Fruit fly (Drosophila melanogaster) whole organism, embryonic: Measurements from ENCODE around the gene Mnn1.

ENCODE experiments used
- B-H1 ChIP-seq: fragments of 200-800 bp; sonication (Bioruptor generic); IDR thresholded peaks from 3 replicates; pipeline ENCODE4 v1.3.6; 2022; ENCODE audit warnings: missing biosample characterization, missing genetic modification characterization
- BEAF-32 ChIP-seq: fragments of 200-800 bp; sonication (Bioruptor generic); optimal IDR thresholded peaks from 3 replicates; lab custom pipeline; 2017; ENCODE audit warnings: missing biosample characterization, missing genetic modification characterization, mild to moderate bottlenecking, moderate library complexity, missing genetic modification reagents
- CG10209 ChIP-seq: fragments of 200-800 bp; sonication (Bioruptor generic); optimal IDR thresholded peaks from 3 replicates; lab custom pipeline; 2017; ENCODE audit warnings: missing biosample characterization, mild to moderate bottlenecking, missing genetic modification characterization, missing genetic modification reagents
- CG10959 ChIP-seq: fragments of 200-800 bp; sonication (Bioruptor generic); IDR thresholded peaks from 2 replicates; pipeline ENCODE4 v1.3.6; 2022; ENCODE audit warnings: missing biosample characterization, missing genetic modification characterization
- CG11085 ChIP-seq: fragments of 200-800 bp; sonication (Bioruptor generic); IDR thresholded peaks from 2 replicates; pipeline ENCODE4 v1.3.6; 2022; ENCODE audit warnings: missing biosample characterization, missing genetic modification characterization
- CG12219 ChIP-seq: fragments of 200-800 bp; sonication (Bioruptor generic); optimal IDR thresholded peaks from 3 replicates; lab custom pipeline; 2018; ENCODE audit warnings: missing biosample characterization, mild to moderate bottlenecking, missing genetic modification characterization
- CG13424 ChIP-seq: fragments of 200-800 bp; sonication (Bioruptor generic); optimal IDR thresholded peaks from 2 replicates; lab custom pipeline; 2019; ENCODE audit warnings: missing biosample characterization, mild to moderate bottlenecking, missing genetic modification characterization, moderate library complexity
- CG13624 ChIP-seq: fragments of 200-800 bp; sonication (Bioruptor generic); optimal IDR thresholded peaks from 2 replicates; lab custom pipeline; 2016; ENCODE audit warnings: missing biosample characterization, missing genetic modification characterization
- CG14710 ChIP-seq: fragments of 200-800 bp; sonication (Bioruptor generic); optimal IDR thresholded peaks from 3 replicates; lab custom pipeline; 2019; ENCODE audit warnings: missing biosample characterization, mild to moderate bottlenecking, missing genetic modification characterization, moderate library complexity
- CG16813 ChIP-seq: fragments of 200-800 bp; sonication (Bioruptor generic); IDR thresholded peaks from 3 replicates; pipeline ENCODE4 v1.3.6; 2022; ENCODE audit warnings: missing biosample characterization, missing genetic modification characterization; ENCODE audit not compliant: partially characterized antibody
- CG17912 ChIP-seq: fragments of 200-800 bp; sonication (Bioruptor generic); optimal IDR thresholded peaks from 2 replicates; lab custom pipeline; 2018; ENCODE audit warnings: missing biosample characterization, mild to moderate bottlenecking, missing genetic modification characterization
- CG2116 ChIP-seq: fragments of 200-800 bp; sonication (Bioruptor generic); optimal IDR thresholded peaks from 3 replicates; lab custom pipeline; 2018; ENCODE audit warnings: missing biosample characterization, mild to moderate bottlenecking, missing genetic modification characterization
- CG2120 ChIP-seq: fragments of 200-800 bp; sonication (Bioruptor generic); optimal IDR thresholded peaks from 3 replicates; lab custom pipeline; 2016; ENCODE audit warnings: missing biosample characterization, missing genetic modification characterization
- CG2202 ChIP-seq: fragments of 200-800 bp; sonication (Bioruptor generic); optimal IDR thresholded peaks from 2 replicates; lab custom pipeline; 2018; ENCODE audit warnings: missing biosample characterization, mild to moderate bottlenecking, missing genetic modification characterization
- CG31441 ChIP-seq: fragments of 200-800 bp; sonication (Bioruptor generic); IDR thresholded peaks from 2 replicates; pipeline ENCODE4 v1.3.6; 2022; ENCODE audit warnings: missing biosample characterization, missing genetic modification characterization
- CG33557 ChIP-seq: fragments of 200-800 bp; sonication (Bioruptor generic); optimal IDR thresholded peaks from 2 replicates; lab custom pipeline; 2019; ENCODE audit warnings: missing biosample characterization, mild to moderate bottlenecking, missing genetic modification characterization, moderate library complexity
- CG4820 ChIP-seq: fragments of 200-800 bp; sonication (Bioruptor generic); optimal IDR thresholded peaks from 3 replicates; lab custom pipeline; 2016; ENCODE audit warnings: missing biosample characterization, missing genetic modification characterization
- CG6765 ChIP-seq: fragments of 200-800 bp; sonication (Bioruptor generic); optimal IDR thresholded peaks from 3 replicates; lab custom pipeline; 2017; ENCODE audit warnings: missing biosample characterization, mild to moderate bottlenecking, missing genetic modification characterization
- CG7786 ChIP-seq: fragments of 200-800 bp; sonication (Bioruptor generic); optimal IDR thresholded peaks from 2 replicates; lab custom pipeline; 2016; ENCODE audit warnings: missing biosample characterization, missing genetic modification characterization
- CG7839 ChIP-seq: fragments of 200-800 bp; sonication (Bioruptor generic); optimal IDR thresholded peaks from 3 replicates; lab custom pipeline; 2018; ENCODE audit warnings: missing biosample characterization, mild to moderate bottlenecking, missing genetic modification characterization, moderate library complexity
- CG9437 ChIP-seq: fragments of 200-800 bp; sonication (Bioruptor generic); optimal IDR thresholded peaks from 2 replicates; lab custom pipeline; 2018; ENCODE audit warnings: missing biosample characterization, mild to moderate bottlenecking, missing genetic modification characterization
- CG9797 ChIP-seq: fragments of 200-800 bp; sonication (Bioruptor generic); optimal IDR thresholded peaks from 3 replicates; lab custom pipeline; 2018; ENCODE audit warnings: missing biosample characterization, mild to moderate bottlenecking, missing genetic modification characterization
- CG9817 ChIP-seq: fragments of 200-800 bp; sonication (Bioruptor generic); optimal IDR thresholded peaks from 2 replicates; lab custom pipeline; 2018; ENCODE audit warnings: missing biosample characterization, mild to moderate bottlenecking, missing genetic modification characterization, moderate library complexity
- CG9932 ChIP-seq: fragments of 200-800 bp; sonication (Bioruptor generic); IDR thresholded peaks from 2 replicates; pipeline ENCODE4 v1.3.6; 2022; ENCODE audit warnings: missing biosample characterization, missing genetic modification characterization
- CrebB ChIP-seq: fragments of 200-800 bp; sonication (Bioruptor generic); optimal IDR thresholded peaks from 3 replicates; lab custom pipeline; 2018; ENCODE audit warnings: missing biosample characterization, mild to moderate bottlenecking, missing genetic modification characterization
- D19A ChIP-seq: fragments of 200-800 bp; optimal IDR thresholded peaks from 3 replicates; lab custom pipeline; 2019; ENCODE audit warnings: missing biosample characterization, mild to moderate bottlenecking, missing genetic modification characterization, moderate library complexity
- Deaf1 ChIP-seq: fragments of 200-800 bp; optimal IDR thresholded peaks from 3 replicates; lab custom pipeline; 2019; ENCODE audit warnings: missing biosample characterization, mild to moderate bottlenecking, missing genetic modification characterization, moderate library complexity
- Ets65A ChIP-seq: fragments of 200-800 bp; sonication (Bioruptor generic); peaks from one replicate; lab custom pipeline; 2016; ENCODE audit warnings: missing biosample characterization, missing genetic modification characterization
- HHEX ChIP-seq: fragments of 200-800 bp; sonication (Bioruptor generic); optimal IDR thresholded peaks from 3 replicates; lab custom pipeline; 2017; ENCODE audit warnings: missing biosample characterization, mild to moderate bottlenecking, missing genetic modification characterization, missing genetic modification reagents
- Hsf ChIP-seq: fragments of 200-800 bp; sonication (Bioruptor generic); optimal IDR thresholded peaks from 3 replicates; lab custom pipeline; 2016; ENCODE audit warnings: missing biosample characterization, missing genetic modification characterization
- Oli ChIP-seq: fragments of 200-800 bp; sonication (Bioruptor generic); optimal IDR thresholded peaks from 2 replicates; lab custom pipeline; 2018; ENCODE audit warnings: missing biosample characterization, mild to moderate bottlenecking, missing genetic modification characterization, moderate library complexity
- cas ChIP-seq: fragments of 200-800 bp; sonication (Bioruptor generic); IDR thresholded peaks from 2 replicates; pipeline ENCODE4 v1.3.6; 2022; ENCODE audit warnings: missing biosample characterization, missing genetic modification characterization
- dysf ChIP-seq: fragments of 200-800 bp; sonication (Bioruptor generic); IDR thresholded peaks from 3 replicates; pipeline ENCODE4 v1.3.6; 2022; ENCODE audit warnings: missing biosample characterization, missing genetic modification characterization
- ham ChIP-seq: fragments of 200-800 bp; sonication (Bioruptor generic); IDR thresholded peaks from 2 replicates; pipeline ENCODE4 v1.3.6; 2022; ENCODE audit warnings: missing biosample characterization, missing genetic modification characterization
- hbn ChIP-seq: fragments of 200-800 bp; sonication (Bioruptor generic); IDR thresholded peaks from 2 replicates; pipeline ENCODE4 v1.3.6; 2022; ENCODE audit warnings: missing biosample characterization, missing genetic modification characterization; ENCODE audit not compliant: partially characterized antibody
- hth ChIP-seq: fragments of >200 bp; optimal IDR thresholded peaks from 2 replicates; lab custom pipeline; 2017; ENCODE audit warnings: inconsistent platforms
- insv ChIP-seq, 2 experiments: fragments of 200-800 bp; sonication (Bioruptor generic); optimal IDR thresholded peaks; 3 replicates each; lab custom pipeline; 2016 to 2018; ENCODE audit warnings: missing biosample characterization in 2 of 2, missing genetic modification characterization in 2 of 2
- kni ChIP-seq: fragments of 200-800 bp; sonication (Bioruptor generic); optimal IDR thresholded peaks from 3 replicates; lab custom pipeline; 2017; ENCODE audit warnings: mild to moderate bottlenecking, missing biosample characterization, missing genetic modification reagents, missing genetic modification characterization
- lilli ChIP-seq: fragments of 200-800 bp; sonication (Bioruptor generic); optimal IDR thresholded peaks from 3 replicates; lab custom pipeline; 2016; ENCODE audit warnings: missing biosample characterization, missing genetic modification characterization
- phol ChIP-seq: fragments of 200-800 bp; sonication (Bioruptor generic); optimal IDR thresholded peaks from 3 replicates; lab custom pipeline; 2018; ENCODE audit warnings: missing biosample characterization, mild to moderate bottlenecking, missing genetic modification characterization, moderate library complexity
- pita ChIP-seq: fragments of 200-800 bp; sonication (Bioruptor generic); optimal IDR thresholded peaks from 2 replicates; lab custom pipeline; 2017; ENCODE audit warnings: missing biosample characterization, mild to moderate bottlenecking, missing genetic modification characterization
- pros ChIP-seq: fragments of 200-800 bp; sonication (Bioruptor generic); optimal IDR thresholded peaks from 3 replicates; lab custom pipeline; 2019; ENCODE audit warnings: missing biosample characterization, mild to moderate bottlenecking, missing genetic modification characterization, moderate library complexity
- row ChIP-seq: fragments of 200-800 bp; sonication (Bioruptor generic); IDR thresholded peaks from 3 replicates; pipeline ENCODE4 v1.3.6; 2022; ENCODE audit warnings: missing biosample characterization, missing genetic modification characterization
- schlank ChIP-seq: fragments of 200-800 bp; sonication (Bioruptor generic); optimal IDR thresholded peaks from 2 replicates; lab custom pipeline; 2018; ENCODE audit warnings: missing biosample characterization, mild to moderate bottlenecking, missing genetic modification characterization
- shn ChIP-seq: fragments of 200-800 bp; sonication (Bioruptor generic); optimal IDR thresholded peaks from 3 replicates; lab custom pipeline; 2016; ENCODE audit warnings: missing biosample characterization, missing genetic modification characterization
- sob ChIP-seq: fragments of 200-800 bp; sonication (Bioruptor generic); IDR thresholded peaks from 2 replicates; pipeline ENCODE4 v1.3.6; 2022; ENCODE audit warnings: missing biosample characterization, missing genetic modification characterization
- sug ChIP-seq: fragments of 200-800 bp; optimal IDR thresholded peaks from 2 replicates; lab custom pipeline; 2019; ENCODE audit warnings: missing biosample characterization, mild to moderate bottlenecking, missing genetic modification characterization, moderate library complexity
- twi ChIP-seq: fragments of 200-800 bp; optimal IDR thresholded peaks from 2 replicates; lab custom pipeline; 2019; ENCODE audit warnings: missing biosample characterization, mild to moderate bottlenecking, missing genetic modification characterization, moderate library complexity
- vfl ChIP-seq: fragments of 200-800 bp; sonication (Bioruptor generic); optimal IDR thresholded peaks from 2 replicates; lab custom pipeline; 2016; ENCODE audit warnings: missing biosample characterization, missing genetic modification characterization
- zen2 ChIP-seq: fragments of 200-800 bp; sonication (Bioruptor generic); IDR thresholded peaks from 3 replicates; pipeline ENCODE4 v1.3.6; 2022; ENCODE audit warnings: missing biosample characterization, missing genetic modification characterization; ENCODE audit not compliant: partially characterized antibody

The Mnn1 gene

dm6 chr2L:7033100-7033675 is 22.9 kb upstream of the Mnn1 start (continued):
- TF ChIP-seq row (GFP tag; lab: Robert Waterston, UW) (peak; percentile 24; the same call in 1 of the 3 replicates), Ets65A (no peak), CG10959 (GFP tag; lab: Robert Waterston, UW) (no peak), hbn (GFP tag; lab: Robert Waterston, UW) (no peak), CG31441 (no peak), CG2116 (GFP tag; lab: Kevin White, UChicago) (no peak), schlank (no peak), CG6765 (GFP tag; lab: Kevin White, UChicago) (peak; percentile 1), CG9932 (GFP tag; lab: Robert Waterston, UW) (peak; percentile 40; the same call in 1 of the 2 replicates), CG9817 (tag; lab: Kevin White, UChicago) (no peak), Oli (tag; lab: Kevin White, UChicago) (no peak), BEAF-32 (GFP tag; lab: Kevin White, UChicago) (no peak), CG10209 (GFP tag; lab: Kevin White, UChicago) (peak; percentile 20), phol (tag; lab: Kevin White, UChicago) (no peak), Deaf1 (peak; percentile 5), CrebB (tag; lab: Kevin White, UChicago) (no peak), CG17912 (GFP tag; lab: Kevin White, UChicago) (peak; percentile 34), sug (peak; percentile 9), CG9797 (GFP tag; lab: Kevin White, UChicago) (no peak), kni (no peak), CG33557 (GFP tag; lab: Kevin White, UChicago) (no peak), cas (GFP tag; lab: Robert Waterston, UW) (0 out of 2 replicates have a peak, but pooled peaks have one; percentile 46), CG7839 (no peak), vfl (GFP tag; lab: Kevin White, UChicago) (no peak), Hsf (GFP tag; lab: Kevin White, UChicago) (peak; percentile 54), CG2120 (GFP tag; lab: Kevin White, UChicago) (peak; percentile 64), CG9437 (GFP tag; lab: Kevin White, UChicago) (no peak), CG12219 (GFP tag; lab: Kevin White, UChicago) (no peak), zen2 (GFP tag; lab: Robert Waterston, UW) (no peak; the same call in 2 of the 3 replicates), CG13624 (GFP tag; lab: Kevin White, UChicago) (peak; percentile 60), dysf (GFP tag; lab: Robert Waterston, UW) (no peak), insv (GFP tag; optimal IDR thresholded peaks at IDR 0.05; lab: Kevin White, UChicago) (no peak), shn (GFP tag; lab: Kevin White, UChicago) (no peak), CG16813 (GFP tag; lab: Robert Waterston, UW) (no peak), HHEX (GFP tag; lab: Kevin White, UChicago) (peak; percentile 51), CG11085 (GFP tag; lab: Robert Waterston, UW) (peak; percentile 36; the same call in 1 of the 2 replicates), CG2202 (no peak), twi (tag; lab: Kevin White, UChicago) (no peak), CG14710 (no peak), sob (GFP tag; lab: Robert Waterston, UW) (peak; percentile 45; the same call in 1 of the 2 replicates), pita (GFP tag; lab: Kevin White, UChicago) (no peak), hth (lab: Kevin White, UChicago) (no peak), CG13424 (peak; percentile 24), D19A (tag; lab: Kevin White, UChicago) (no peak), lilli (GFP tag; lab: Kevin White, UChicago) (peak; percentile 69), CG4820 (GFP tag; lab: Kevin White, UChicago) (no peak), B-H1 (GFP tag; lab: Robert Waterston, UW) (peak; percentile 38; the same call in 1 of the 3 replicates), pros (peak; percentile 19), ham (GFP tag; lab: Robert Waterston, UW) (no peak), CG7786 (GFP tag; lab: Kevin White, UChicago) (no peak)
